Worm (Caenorhabditis elegans) whole organism, mixed stage, embryonic: ENCODE results near the gene pqn-70.

Source experiments
- blmp-1 ChIP-seq: fragments of 150-350 bp; optimal IDR thresholded peaks from 2 replicates; lab custom pipeline; 2014; ENCODE audit warnings: missing biosample characterization, missing genetic modification characterization
- ceh-83 ChIP-seq: fragments of 200-800 bp; sonication (Bioruptor generic); optimal IDR thresholded peaks from 2 replicates; lab custom pipeline; 2018; ENCODE audit warnings: mild to moderate bottlenecking, missing genetic modification characterization, missing compliant biosample characterization
- drap-1 ChIP-seq: fragments of 200-800 bp; sonication (Bioruptor generic); optimal IDR thresholded peaks from 3 replicates; lab custom pipeline; 2018; ENCODE audit warnings: mild to moderate bottlenecking, missing genetic modification characterization, missing compliant biosample characterization
- elt-3 ChIP-seq: fragments of 150-350 bp; optimal IDR thresholded peaks from 2 replicates; lab custom pipeline; 2014; ENCODE audit warnings: missing biosample characterization, missing genetic modification characterization
- lin-13 ChIP-seq: fragments of 150-350 bp; optimal IDR thresholded peaks from 2 replicates; lab custom pipeline; 2014; ENCODE audit warnings: missing biosample characterization, missing genetic modification characterization
- nhr-28 ChIP-seq: fragments of 150-350 bp; optimal IDR thresholded peaks from 2 replicates; lab custom pipeline; 2014; ENCODE audit warnings: missing biosample characterization, missing genetic modification characterization
- sptf-1 ChIP-seq: sonication (generic microtip); optimal IDR thresholded peaks from 2 replicates; lab custom pipeline; 2017; ENCODE audit warnings: mild to moderate bottlenecking, missing genetic modification characterization, moderate library complexity, missing compliant biosample characterization
- unc-39 ChIP-seq: fragments of 150-350 bp; optimal IDR thresholded peaks from 2 replicates; lab custom pipeline; 2014; ENCODE audit warnings: missing biosample characterization, missing genetic modification characterization
- unc-62 ChIP-seq: fragments of 150-350 bp; optimal IDR thresholded peaks from 2 replicates; lab custom pipeline; 2014; ENCODE audit warnings: missing biosample characterization, missing genetic modification reagents, missing genetic modification characterization
- ztf-11 ChIP-seq: fragments of 150-350 bp; optimal IDR thresholded peaks from 2 replicates; lab custom pipeline; 2014; ENCODE audit warnings: missing biosample characterization, missing genetic modification characterization

DNA sequence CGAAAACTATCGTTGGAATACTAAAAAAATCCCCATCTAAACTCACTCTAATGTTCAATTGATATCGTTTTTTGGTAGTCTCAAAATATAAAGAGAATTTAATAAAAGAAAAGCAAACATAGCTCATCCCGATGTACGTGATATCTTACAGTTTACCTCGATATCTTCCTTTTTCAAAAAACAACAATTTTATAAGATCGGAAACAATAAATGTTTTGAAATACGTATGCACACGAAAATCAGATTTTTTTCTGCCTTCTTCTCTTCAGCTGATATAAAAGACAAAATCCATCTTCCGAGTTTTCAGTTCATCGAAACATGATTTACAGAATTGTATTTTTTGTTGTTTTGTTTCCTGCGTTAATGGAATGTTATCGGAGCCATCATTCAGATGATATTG, 42.5 kb upstream of the pqn-70 start, which contains the start of gene clec-222:
- TF ChIP-seq nhr-28 (tag; lab: Kevin White, UChicago) (no peak), blmp-1 (no peak), lin-13 (no peak), unc-39 (no peak), ztf-11 (tag; lab: Kevin White, UChicago) (no peak), unc-62 (GFP tag; lab: Kevin White, UChicago) (no peak), sptf-1 (no peak), elt-3 (no peak), ceh-83 (GFP tag; lab: Kevin White, UChicago) (no peak), drap-1 (GFP tag; lab: Kevin White, UChicago) (no peak)
